Worm (Caenorhabditis elegans) whole organism, L1 larva: ENCODE measurements around the gene acer-1.
"Not testable (repeated sequence)": the region's sequence is repeated elsewhere in the genome, so short reads cannot be mapped to it uniquely, and the experiment has no call there.

Experiments
- C04F5.9 ChIP-seq: sonication (generic microtip); optimal IDR thresholded peaks from 2 replicates; lab custom pipeline; 2016; ENCODE audit warnings: missing genetic modification characterization, missing compliant biosample characterization
- C16A3.4 ChIP-seq: fragments of 150-350 bp; optimal IDR thresholded peaks from 2 replicates; lab custom pipeline; 2014; ENCODE audit warnings: missing biosample characterization, missing genetic modification characterization
- C34B4.2 ChIP-seq: sonication (generic microtip); optimal IDR thresholded peaks from 2 replicates; lab custom pipeline; 2017; ENCODE audit warnings: mild to moderate bottlenecking, missing genetic modification characterization, missing compliant biosample characterization
- F16B12.6 ChIP-seq: fragments of 150-350 bp; optimal IDR thresholded peaks from 2 replicates; lab custom pipeline; 2014; ENCODE audit warnings: missing biosample characterization, missing genetic modification characterization
- aha-1 ChIP-seq: fragments of 150-350 bp; optimal IDR thresholded peaks from 2 replicates; lab custom pipeline; 2014; ENCODE audit warnings: missing biosample characterization, missing genetic modification characterization
- aly-2 ChIP-seq: fragments of 150-350 bp; optimal IDR thresholded peaks from 2 replicates; lab custom pipeline; 2014; ENCODE audit warnings: missing biosample characterization, missing genetic modification characterization
- blmp-1 ChIP-seq: fragments of 150-350 bp; optimal IDR thresholded peaks from 2 replicates; lab custom pipeline; 2014; ENCODE audit warnings: missing biosample characterization, missing genetic modification characterization
- ceh-90 ChIP-seq: sonication (generic microtip); optimal IDR thresholded peaks from 2 replicates; lab custom pipeline; 2016; ENCODE audit warnings: missing genetic modification characterization, missing compliant biosample characterization
- efl-1 ChIP-seq, 4 experiments: fragments of 150-350 bp; optimal IDR thresholded peaks in 3 of 4; peaks in 1 of 4; 1 replicate in 1 of 4; 2 replicates in 3 of 4; lab custom pipeline; 2014; ENCODE audit warnings: missing biosample characterization in 2 of 4, missing genetic modification characterization in 2 of 4, missing genetic modification reagents in 2 of 4
- fkh-10 ChIP-seq: sonication (generic microtip); optimal IDR thresholded peaks from 2 replicates; lab custom pipeline; 2017; ENCODE audit warnings: missing biosample characterization, missing genetic modification reagents, missing genetic modification characterization
- fkh-8 ChIP-seq: sonication (generic microtip); optimal IDR thresholded peaks from 2 replicates; lab custom pipeline; 2016; ENCODE audit warnings: mild to moderate bottlenecking, missing genetic modification characterization, missing compliant biosample characterization
- fos-1 ChIP-seq: fragments of 150-350 bp; optimal IDR thresholded peaks from 2 replicates; lab custom pipeline; 2014; ENCODE audit warnings: missing biosample characterization, missing genetic modification characterization
- grh-1 ChIP-seq: fragments of 200-800 bp; sonication (Bioruptor generic); IDR thresholded peaks from 2 replicates; pipeline ENCODE4 v1.3.6; 2022; ENCODE audit warnings: missing genetic modification reagents, missing genetic modification characterization, missing compliant biosample characterization
- hlh-17 ChIP-seq: fragments of 200-800 bp; sonication (Bioruptor generic); optimal IDR thresholded peaks from 2 replicates; lab custom pipeline; 2018; ENCODE audit warnings: missing genetic modification characterization, mild to moderate bottlenecking, missing compliant biosample characterization, moderate library complexity, borderline replicate concordance
- irx-1 ChIP-seq: sonication (generic microtip); optimal IDR thresholded peaks from 2 replicates; lab custom pipeline; 2016; ENCODE audit warnings: missing genetic modification characterization, missing compliant biosample characterization
- jun-1 ChIP-seq: fragments of 150-350 bp; optimal IDR thresholded peaks from 2 replicates; lab custom pipeline; 2014; ENCODE audit warnings: missing biosample characterization, missing genetic modification reagents, missing genetic modification characterization
- lin-14 ChIP-seq: fragments of 200-800 bp; sonication (Bioruptor generic); optimal IDR thresholded peaks from 2 replicates; lab custom pipeline; 2018; ENCODE audit warnings: mild to moderate bottlenecking, missing genetic modification characterization, moderate library complexity, missing compliant biosample characterization
- lin-39 ChIP-seq: fragments of 150-350 bp; optimal IDR thresholded peaks from 2 replicates; lab custom pipeline; 2014; ENCODE audit warnings: missing biosample characterization, missing genetic modification reagents, missing genetic modification characterization
- lsy-2 ChIP-seq, 2 experiments: fragments of 150-350 bp; optimal IDR thresholded peaks; 2 replicates each; lab custom pipeline; 2014; ENCODE audit warnings: missing biosample characterization in 2 of 2, missing genetic modification characterization in 2 of 2
- mab-9 ChIP-seq: fragments of 200-800 bp; sonication (Bioruptor generic); IDR thresholded peaks from 2 replicates; pipeline ENCODE4 v1.3.6; 2022; ENCODE audit warnings: missing genetic modification reagents, missing genetic modification characterization, missing compliant biosample characterization
- mef-2 ChIP-seq: fragments of 150-350 bp; optimal IDR thresholded peaks from 2 replicates; lab custom pipeline; 2014; ENCODE audit warnings: missing biosample characterization, missing genetic modification characterization
- nhr-12 ChIP-seq: sonication (generic microtip); optimal IDR thresholded peaks from 2 replicates; lab custom pipeline; 2017; ENCODE audit warnings: missing biosample characterization, missing genetic modification characterization
- nhr-19 ChIP-seq: fragments of 200-800 bp; sonication (Bioruptor generic); conservative IDR thresholded peaks from 2 replicates; pipeline ENCODE4 v1.3.6; 2022; ENCODE audit warnings: missing genetic modification characterization, missing compliant biosample characterization
- nhr-237 ChIP-seq: fragments of 150-350 bp; optimal IDR thresholded peaks from 2 replicates; lab custom pipeline; 2014; ENCODE audit warnings: missing biosample characterization, missing genetic modification characterization
- nhr-28 ChIP-seq: fragments of 150-350 bp; optimal IDR thresholded peaks from 2 replicates; lab custom pipeline; 2014; ENCODE audit warnings: missing biosample characterization, missing genetic modification characterization
- nhr-47 ChIP-seq: sonication (generic microtip); optimal IDR thresholded peaks from 2 replicates; lab custom pipeline; 2016; ENCODE audit warnings: mild to moderate bottlenecking, missing genetic modification characterization, moderate library complexity, missing compliant biosample characterization
- nhr-77 ChIP-seq: fragments of 150-350 bp; optimal IDR thresholded peaks from 2 replicates; lab custom pipeline; 2014; ENCODE audit warnings: missing biosample characterization, missing genetic modification characterization
- nhr-84 ChIP-seq: sonication (generic microtip); optimal IDR thresholded peaks from 2 replicates; lab custom pipeline; 2017; ENCODE audit warnings: missing biosample characterization, missing genetic modification characterization
- pag-3 ChIP-seq: sonication (generic microtip); optimal IDR thresholded peaks from 2 replicates; lab custom pipeline; 2017; ENCODE audit warnings: missing genetic modification characterization, mild to moderate bottlenecking, missing compliant biosample characterization, antibody characterized with exemption, borderline replicate concordance; ENCODE audit not compliant: insufficient read depth
- pax-3 ChIP-seq: fragments of 200-800 bp; sonication (Bioruptor generic); optimal IDR thresholded peaks from 2 replicates; lab custom pipeline; 2018; ENCODE audit warnings: mild to moderate bottlenecking, missing genetic modification characterization, moderate library complexity, missing compliant biosample characterization
- pqm-1 ChIP-seq: sonication (generic microtip); optimal IDR thresholded peaks from 3 replicates; lab custom pipeline; 2017; ENCODE audit warnings: missing biosample characterization, missing genetic modification characterization
- snpc-4 ChIP-seq: fragments of 150-350 bp; optimal IDR thresholded peaks from 2 replicates; lab custom pipeline; 2014; ENCODE audit warnings: missing biosample characterization, missing genetic modification characterization
- sox-4 ChIP-seq: sonication (generic microtip); optimal IDR thresholded peaks from 2 replicates; lab custom pipeline; 2016; ENCODE audit warnings: missing genetic modification characterization, missing compliant biosample characterization
- sptf-1 ChIP-seq: fragments of 150-350 bp; optimal IDR thresholded peaks from 2 replicates; lab custom pipeline; 2014; ENCODE audit warnings: missing biosample characterization, missing genetic modification characterization
- tbx-2 ChIP-seq: sonication (generic microtip); optimal IDR thresholded peaks from 2 replicates; lab custom pipeline; 2016; ENCODE audit warnings: missing genetic modification characterization, missing compliant biosample characterization
- unc-130 ChIP-seq: fragments of 150-350 bp; optimal IDR thresholded peaks from 2 replicates; lab custom pipeline; 2017; ENCODE audit warnings: missing biosample characterization, missing genetic modification characterization, inconsistent platforms
- unc-62 ChIP-seq: fragments of 150-350 bp; optimal IDR thresholded peaks from 2 replicates; lab custom pipeline; 2014; ENCODE audit warnings: missing biosample characterization, missing genetic modification reagents, missing genetic modification characterization
- unc-86 ChIP-seq: sonication (generic microtip); optimal IDR thresholded peaks from 2 replicates; lab custom pipeline; 2016; ENCODE audit warnings: missing genetic modification characterization, missing compliant biosample characterization
- unc-98 ChIP-seq: fragments of 200-800 bp; sonication (Bioruptor generic); IDR thresholded peaks from 2 replicates; pipeline ENCODE4 v1.3.6; 2022; ENCODE audit warnings: missing genetic modification characterization, missing compliant biosample characterization
- zag-1 ChIP-seq: fragments of 150-350 bp; optimal IDR thresholded peaks from 2 replicates; lab custom pipeline; 2014; ENCODE audit warnings: missing biosample characterization, missing genetic modification characterization
- ztf-11 ChIP-seq, 2 experiments: sonication (generic microtip); optimal IDR thresholded peaks; 2 replicates each; lab custom pipeline; 2016 to 2017; ENCODE audit warnings: missing genetic modification characterization in 2 of 2, missing biosample characterization in 1 of 2, missing compliant biosample characterization in 1 of 2

The acer-1 gene

ce11 chrII:6908689-6909088 is 18.5 kb upstream of the acer-1 start (continued):
- TF ChIP-seq pag-3: peak; percentile 67
- no peak for TF ChIP-seq zag-1 (tag; lab: Kevin White, UChicago)
- TF ChIP-seq nhr-77 (tag; lab: Kevin White, UChicago): no peak
- TF ChIP-seq blmp-1 (tag; lab: Kevin White, UChicago): peak; percentile 83
- no peak for TF ChIP-seq C34B4.2 (tag; lab: Kevin White, UChicago)
- no peak for TF ChIP-seq nhr-47 (tag; lab: Kevin White, UChicago)
- no peak for TF ChIP-seq mab-9 (GFP tag; lab: Robert Waterston, UW)
- TF ChIP-seq lsy-2 (tag; optimal IDR thresholded peaks at IDR 0.05; lab: Kevin White, UChicago): peak; percentile 4 to 28
- no peak for TF ChIP-seq C04F5.9 (tag; lab: Kevin White, UChicago)
- no peak for TF ChIP-seq unc-130 (tag; lab: Kevin White, UChicago)
- TF ChIP-seq sox-4: no peak
- TF ChIP-seq nhr-28 (tag; lab: Kevin White, UChicago): no peak
- no peak for TF ChIP-seq mef-2
- TF ChIP-seq unc-98 (GFP tag; lab: Robert Waterston, UW): no peak
- TF ChIP-seq pqm-1 (tag; lab: Kevin White, UChicago): no peak
- no peak for TF ChIP-seq irx-1 (tag; lab: Kevin White, UChicago)
- TF ChIP-seq nhr-84 (tag; lab: Kevin White, UChicago): no peak
- no peak for TF ChIP-seq lin-39 (tag; lab: Kevin White, UChicago)
- no peak for TF ChIP-seq hlh-17 (GFP tag; lab: Kevin White, UChicago)
- no peak for TF ChIP-seq sptf-1 (tag; lab: Kevin White, UChicago)
- no peak for TF ChIP-seq aly-2 (tag; lab: Kevin White, UChicago)
- TF ChIP-seq jun-1 (tag; lab: Kevin White, UChicago): no peak
- TF ChIP-seq grh-1 (GFP tag; lab: Robert Waterston, UW): no peak
- no peak for TF ChIP-seq tbx-2 (tag; lab: Kevin White, UChicago)
- no peak for TF ChIP-seq fos-1 (tag; lab: Kevin White, UChicago)
- TF ChIP-seq pax-3 (tag; lab: Kevin White, UChicago): no peak
- TF ChIP-seq C16A3.4 (tag; lab: Kevin White, UChicago): no peak
- TF ChIP-seq ztf-11 (tag; optimal IDR thresholded peaks at IDR 0.05; lab: Kevin White, UChicago): no peak
- TF ChIP-seq unc-86: no peak
- TF ChIP-seq lin-14 (GFP tag; lab: Kevin White, UChicago): peak; percentile 35
- TF ChIP-seq ceh-90 (tag; lab: Kevin White, UChicago): no peak
- TF ChIP-seq nhr-237 (tag; lab: Kevin White, UChicago): no peak
- TF ChIP-seq nhr-19 (GFP tag; lab: Robert Waterston, UW): no peak
- no peak for TF ChIP-seq aha-1 (tag; lab: Kevin White, UChicago)
- no peak for TF ChIP-seq fkh-8 (tag; lab: Kevin White, UChicago)
- TF ChIP-seq nhr-12: no peak
- no peak for TF ChIP-seq fkh-10 (GFP tag; lab: Kevin White, UChicago)
- no peak for TF ChIP-seq unc-62 (GFP tag; lab: Kevin White, UChicago)

DNA sequence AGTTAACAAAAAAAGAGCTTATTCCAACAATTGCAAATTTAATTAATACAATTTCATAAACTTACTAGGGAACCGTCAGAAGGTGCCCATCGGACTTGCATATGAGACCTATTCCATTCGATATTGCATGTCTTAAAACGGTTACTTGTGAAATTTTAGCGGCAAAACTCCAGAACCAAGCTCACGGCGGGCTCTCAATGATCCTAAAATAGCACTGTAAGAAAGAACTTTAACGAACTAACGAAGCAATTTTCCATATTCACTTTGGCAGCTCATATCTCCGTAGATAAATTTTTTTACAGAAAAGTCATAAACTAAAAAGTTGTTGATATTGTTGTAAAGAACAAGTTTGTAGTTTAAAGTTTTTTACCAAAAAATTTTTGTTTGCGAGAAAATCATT is 17.5 kb upstream of the acer-1 start, which contains the start of gene B0252.3:
TSS of gene B0252.3 (minus strand) at position 101 of the 400 bp plus-strand sequence.
- TF ChIP-seq F16B12.6 (tag; lab: Kevin White, UChicago); snpc-4; nhr-28 (tag; lab: Kevin White, UChicago): not testable (repeated sequence)

DNA sequence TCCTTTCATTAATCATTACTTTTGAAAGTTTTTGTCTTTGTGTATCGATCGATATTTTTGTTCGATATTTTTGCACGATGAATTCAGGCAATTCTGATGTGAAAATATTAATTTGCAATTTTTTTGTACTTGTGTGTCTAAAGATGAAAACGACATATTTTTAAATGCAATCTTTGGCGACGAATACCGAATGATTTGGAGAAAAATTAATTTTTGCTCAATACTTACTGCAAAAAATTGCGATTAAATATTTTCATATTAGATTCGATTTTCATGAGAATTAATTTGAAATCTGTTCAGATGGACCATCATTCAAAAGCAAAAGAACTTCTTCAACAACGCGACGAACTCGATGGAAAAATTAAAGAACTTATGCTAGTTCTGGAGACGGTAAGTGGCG is 11.6 kb upstream of the acer-1 start, which contains the start of gene psmd-9:
TSS of gene psmd-9 (plus strand) at position 301 of the 400 bp plus-strand sequence.
- no peak for TF ChIP-seq fkh-8 (tag; lab: Kevin White, UChicago)
- no peak for TF ChIP-seq pax-3 (tag; lab: Kevin White, UChicago)
- no peak for TF ChIP-seq efl-1 (optimal IDR thresholded peaks at IDR 0.05; lab: Kevin White, UChicago)
- peak in 1 of 2 experiments; percentile 22 for TF ChIP-seq efl-1 (GFP tag; optimal IDR thresholded peaks at IDR 0.05 in 1 of 2; lab: Kevin White, UChicago)
